Fruit fly (Drosophila melanogaster) whole organism, pupa: ENCODE data around the gene CG9150.
A peak's percentile ranks its signal among the peaks of the same experiment; 100 is the strongest.

ENCODE experiments used
- CG12605 ChIP-seq: fragments of 200-800 bp; sonication (Bioruptor generic); IDR thresholded peaks from 2 replicates; pipeline ENCODE4 v1.3.6; 2022; ENCODE audit warnings: missing biosample characterization, missing genetic modification characterization
- CG17806 ChIP-seq: fragments of 200-800 bp; sonication (Bioruptor generic); optimal IDR thresholded peaks from 2 replicates; lab custom pipeline; 2018; ENCODE audit warnings: missing biosample characterization, mild to moderate bottlenecking, missing genetic modification characterization, moderate library complexity
- CG34367 ChIP-seq: fragments of 200-800 bp; sonication (Bioruptor generic); optimal IDR thresholded peaks from 2 replicates; lab custom pipeline; 2018; ENCODE audit warnings: missing biosample characterization, mild to moderate bottlenecking, missing genetic modification characterization
- CG4496 ChIP-seq: fragments of 200-800 bp; sonication (Bioruptor generic); IDR thresholded peaks from 3 replicates; pipeline ENCODE4 v1.3.6; 2022; ENCODE audit warnings: missing biosample characterization, missing genetic modification characterization
- CG8159 ChIP-seq: fragments of 200-800 bp; sonication (Bioruptor generic); optimal IDR thresholded peaks from 3 replicates; lab custom pipeline; 2018; ENCODE audit warnings: missing biosample characterization, mild to moderate bottlenecking, missing genetic modification characterization, moderate library complexity
- CG9948 ChIP-seq: fragments of 200-800 bp; sonication (Bioruptor generic); optimal IDR thresholded peaks from 2 replicates; lab custom pipeline; 2018; ENCODE audit warnings: missing biosample characterization, mild to moderate bottlenecking, missing genetic modification characterization, moderate library complexity
- D1 ChIP-seq: fragments of 200-800 bp; sonication (Bioruptor generic); optimal IDR thresholded peaks from 2 replicates; lab custom pipeline; 2018; ENCODE audit warnings: missing biosample characterization, mild to moderate bottlenecking, missing genetic modification characterization, moderate library complexity
- EcR ChIP-seq: fragments of 200-800 bp; sonication (Bioruptor generic); optimal IDR thresholded peaks from 3 replicates; lab custom pipeline; 2019; ENCODE audit warnings: missing biosample characterization, missing genetic modification characterization, mild to moderate bottlenecking, moderate library complexity, missing genetic modification reagents
- Ets98B ChIP-seq: fragments of 200-800 bp; sonication (Bioruptor generic); IDR thresholded peaks from 2 replicates; pipeline ENCODE4 v1.3.6; 2022; ENCODE audit warnings: missing biosample characterization, missing genetic modification characterization
- Pif1A ChIP-seq: fragments of 200-800 bp; sonication (Bioruptor generic); optimal IDR thresholded peaks from 3 replicates; lab custom pipeline; 2016; ENCODE audit warnings: missing biosample characterization, missing genetic modification characterization
- Pif1B ChIP-seq: fragments of 200-800 bp; sonication (Bioruptor generic); optimal IDR thresholded peaks from 3 replicates; lab custom pipeline; 2016; ENCODE audit warnings: missing biosample characterization, missing genetic modification characterization
- fd96Ca ChIP-seq: fragments of 200-800 bp; sonication (Bioruptor generic); IDR thresholded peaks from 3 replicates; pipeline ENCODE4 v1.3.6; 2022; ENCODE audit warnings: missing biosample characterization, missing genetic modification characterization
- gl ChIP-seq: fragments of 200-800 bp; sonication (Bioruptor generic); optimal IDR thresholded peaks from 2 replicates; lab custom pipeline; 2018; ENCODE audit warnings: missing biosample characterization, mild to moderate bottlenecking, missing genetic modification characterization

dm6 chr2L:6100202-6100689 lies 31.9 kb upstream of the CG9150 start, which contains the start of gene stai:
- TF ChIP-seq EcR (GFP tag; lab: Kevin White, UChicago) (peak; percentile 87), CG12605 (peak; percentile 58; the same call in 1 of the 2 replicates), CG17806 (tag; lab: Kevin White, UChicago) (no peak), gl (tag; lab: Kevin White, UChicago) (no peak), D1 (tag; lab: Kevin White, UChicago) (no peak), fd96Ca (GFP tag; lab: Robert Waterston, UW) (no peak), Ets98B (GFP tag; lab: Robert Waterston, UW) (peak; percentile 51; the same call in 1 of the 2 replicates), CG9948 (tag; lab: Kevin White, UChicago) (no peak), CG8159 (tag; lab: Kevin White, UChicago) (no peak), Pif1A (GFP tag; lab: Kevin White, UChicago) (peak; percentile 27), Pif1B (GFP tag; lab: Kevin White, UChicago) (peak; percentile 11), CG34367 (tag; lab: Kevin White, UChicago) (peak; percentile 18), CG4496 (GFP tag; lab: Robert Waterston, UW) (peak; percentile 57; the same call in 2 of the 3 replicates)
